Worm (Caenorhabditis elegans): ENCODE data around the gene lact-8.

DNA sequence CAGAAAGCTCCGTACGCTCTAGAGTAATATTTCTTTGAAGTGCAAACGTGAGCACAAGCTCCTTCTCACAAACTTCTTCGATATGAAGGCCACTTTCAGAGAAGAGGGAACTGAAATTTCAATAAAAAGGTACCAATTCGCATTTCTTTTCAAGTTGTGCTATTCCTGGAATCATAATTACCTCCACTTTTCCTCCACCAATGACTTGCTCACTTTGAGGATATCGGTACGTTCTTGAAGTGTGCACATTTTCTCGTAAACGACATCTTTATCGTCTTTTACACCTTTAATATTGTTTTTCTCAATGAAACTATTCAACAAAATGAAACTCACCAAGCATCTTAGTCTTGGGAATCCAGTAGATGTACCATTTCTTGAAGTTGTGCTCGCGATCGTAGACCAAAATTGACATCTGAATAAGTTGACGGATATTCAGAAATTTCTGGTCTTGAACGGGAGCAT is 25.9 kb upstream of the lact-8 start, which contains the start of gene scb-1:
- no peak for TF ChIP-seq T07F8.4 (tag; optimal IDR thresholded peaks at IDR 0.05)
- TF ChIP-seq gei-17 (GFP tag; optimal IDR thresholded peaks at IDR 0.05), result no peak
- TF ChIP-seq attf-3 (GFP tag; conservative IDR thresholded peaks at IDR 0.05), result no peak
- TF ChIP-seq lin-26 (GFP tag; IDR thresholded peaks at IDR 0.05), result no peak
